Fruit fly (Drosophila melanogaster) whole organism, embryonic: Measurements from ENCODE around the gene PGRP-LF.

Source experiments
- B-H2 ChIP-seq: fragments of 200-800 bp; sonication (Bioruptor generic); optimal IDR thresholded peaks from 2 replicates; lab custom pipeline; 2018; ENCODE audit warnings: missing biosample characterization, mild to moderate bottlenecking, missing genetic modification characterization
- Bgb ChIP-seq: fragments of 200-800 bp; sonication (Bioruptor generic); IDR thresholded peaks from 2 replicates; pipeline ENCODE4 v1.3.6; 2022; ENCODE audit warnings: missing biosample characterization, missing genetic modification characterization; ENCODE audit not compliant: partially characterized antibody
- CG10209 ChIP-seq: fragments of 200-800 bp; sonication (Bioruptor generic); optimal IDR thresholded peaks from 3 replicates; lab custom pipeline; 2017; ENCODE audit warnings: missing biosample characterization, mild to moderate bottlenecking, missing genetic modification characterization, missing genetic modification reagents
- CG11247 ChIP-seq: fragments of 200-800 bp; sonication (Bioruptor generic); IDR thresholded peaks from 2 replicates; pipeline ENCODE4 v1.3.6; 2022; ENCODE audit warnings: missing biosample characterization, missing genetic modification characterization
- CG11560 ChIP-seq: fragments of 200-800 bp; sonication (Bioruptor generic); IDR thresholded peaks from 3 replicates; pipeline ENCODE4 v1.3.6; 2022; ENCODE audit warnings: missing biosample characterization, missing genetic modification characterization
- CG11695 ChIP-seq: fragments of 200-800 bp; sonication (Bioruptor generic); IDR thresholded peaks from 3 replicates; pipeline ENCODE4 v1.3.6; 2022; ENCODE audit warnings: missing biosample characterization, missing genetic modification characterization
- CG13775 ChIP-seq: fragments of 200-800 bp; sonication (Bioruptor generic); optimal IDR thresholded peaks from 3 replicates; lab custom pipeline; 2017; ENCODE audit warnings: missing biosample characterization, mild to moderate bottlenecking, missing genetic modification characterization
- CG1647 ChIP-seq: fragments of 200-800 bp; sonication (Bioruptor generic); optimal IDR thresholded peaks from 3 replicates; lab custom pipeline; 2016; ENCODE audit warnings: missing biosample characterization, missing genetic modification characterization
- CG16815 ChIP-seq: fragments of 200-800 bp; sonication (Bioruptor generic); optimal IDR thresholded peaks from 3 replicates; lab custom pipeline; 2017; ENCODE audit warnings: missing biosample characterization, mild to moderate bottlenecking, missing genetic modification characterization
- CG17359 ChIP-seq: fragments of 200-800 bp; sonication (Bioruptor generic); optimal IDR thresholded peaks from 3 replicates; lab custom pipeline; 2018; ENCODE audit warnings: missing biosample characterization, mild to moderate bottlenecking, missing genetic modification characterization, moderate library complexity
- CG18476 ChIP-seq: fragments of 200-800 bp; sonication (Bioruptor generic); optimal IDR thresholded peaks from 2 replicates; lab custom pipeline; 2016; ENCODE audit warnings: missing biosample characterization, mild to moderate bottlenecking, missing genetic modification characterization
- CG18599 ChIP-seq: fragments of 200-800 bp; sonication (Bioruptor generic); optimal IDR thresholded peaks from 3 replicates; lab custom pipeline; 2017; ENCODE audit warnings: missing biosample characterization, missing genetic modification characterization, mild to moderate bottlenecking, moderate library complexity, missing genetic modification reagents
- CG2129 ChIP-seq: fragments of 200-800 bp; sonication (Bioruptor generic); IDR thresholded peaks from 2 replicates; pipeline ENCODE4 v1.3.6; 2022; ENCODE audit warnings: missing biosample characterization, missing genetic modification characterization; ENCODE audit not compliant: partially characterized antibody
- CG2889 ChIP-seq: fragments of 200-800 bp; sonication (Bioruptor generic); IDR thresholded peaks from 3 replicates; pipeline ENCODE4 v1.3.6; 2022; ENCODE audit warnings: missing biosample characterization, missing genetic modification characterization
- CG30020 ChIP-seq: fragments of 200-800 bp; optimal IDR thresholded peaks from 2 replicates; lab custom pipeline; 2019; ENCODE audit warnings: missing biosample characterization, mild to moderate bottlenecking, missing genetic modification characterization, moderate library complexity
- CG4404 ChIP-seq: fragments of 200-800 bp; sonication (Bioruptor generic); IDR thresholded peaks from 2 replicates; pipeline ENCODE4 v1.3.6; 2022; ENCODE audit warnings: missing biosample characterization, missing genetic modification characterization
- CG6254 ChIP-seq: fragments of 200-800 bp; sonication (Bioruptor generic); optimal IDR thresholded peaks from 3 replicates; lab custom pipeline; 2017; ENCODE audit warnings: mild to moderate bottlenecking, missing biosample characterization, missing genetic modification reagents, missing genetic modification characterization
- CG7357 ChIP-seq: fragments of 200-800 bp; sonication (Bioruptor generic); IDR thresholded peaks from 3 replicates; pipeline ENCODE4 v1.3.6; 2022; ENCODE audit warnings: missing biosample characterization, missing genetic modification characterization
- CG7839 ChIP-seq: fragments of 200-800 bp; sonication (Bioruptor generic); optimal IDR thresholded peaks from 3 replicates; lab custom pipeline; 2018; ENCODE audit warnings: missing biosample characterization, mild to moderate bottlenecking, missing genetic modification characterization, moderate library complexity
- CG8388 ChIP-seq: fragments of 200-800 bp; sonication (Bioruptor generic); optimal IDR thresholded peaks from 2 replicates; lab custom pipeline; 2019; ENCODE audit warnings: missing biosample characterization, mild to moderate bottlenecking, missing genetic modification characterization, moderate library complexity
- CG8924 ChIP-seq: fragments of 200-800 bp; optimal IDR thresholded peaks from 3 replicates; lab custom pipeline; 2019; ENCODE audit warnings: missing biosample characterization, mild to moderate bottlenecking, missing genetic modification characterization, moderate library complexity
- CG9932 ChIP-seq: fragments of 200-800 bp; sonication (Bioruptor generic); IDR thresholded peaks from 2 replicates; pipeline ENCODE4 v1.3.6; 2022; ENCODE audit warnings: missing biosample characterization, missing genetic modification characterization
- CTCF ChIP-seq: fragments of 200-800 bp; sonication (Bioruptor generic); optimal IDR thresholded peaks from 2 replicates; lab custom pipeline; 2017; ENCODE audit warnings: missing biosample characterization, mild to moderate bottlenecking, missing genetic modification characterization, moderate library complexity
- Chrac-16 ChIP-seq: fragments of 200-800 bp; sonication (Bioruptor generic); optimal IDR thresholded peaks from 3 replicates; lab custom pipeline; 2016; ENCODE audit warnings: missing biosample characterization, missing genetic modification characterization
- Dad ChIP-seq: fragments of 200-800 bp; sonication (Bioruptor generic); optimal IDR thresholded peaks from 3 replicates; lab custom pipeline; 2016; ENCODE audit warnings: missing biosample characterization, missing genetic modification characterization
- Dbx ChIP-seq: fragments of 200-800 bp; sonication (Bioruptor generic); IDR thresholded peaks from 3 replicates; pipeline ENCODE4 v1.3.6; 2022; ENCODE audit warnings: missing biosample characterization, missing genetic modification characterization
- Dfd ChIP-seq, 2 experiments: fragments of >200 bp; optimal IDR thresholded peaks; 2 replicates each; lab custom pipeline; 2017; ENCODE audit warnings: missing biosample characterization in 2 of 2, missing genetic modification characterization in 2 of 2
- ERR ChIP-seq: fragments of 200-800 bp; sonication (Bioruptor generic); optimal IDR thresholded peaks from 2 replicates; lab custom pipeline; 2016; ENCODE audit warnings: missing biosample characterization, missing genetic modification characterization
- Eip74EF ChIP-seq, 2 experiments: fragments of 200-800 bp in 1 of 2; fragments of >200 bp in 1 of 2; sonication (Bioruptor generic) in 1 of 2; optimal IDR thresholded peaks; 2 replicates each; lab custom pipeline; 2017 to 2019; ENCODE audit warnings: missing biosample characterization in 2 of 2, missing genetic modification characterization in 2 of 2, mild to moderate bottlenecking in 1 of 2, moderate library complexity in 1 of 2
- Elba2 ChIP-seq: fragments of 200-800 bp; sonication (Bioruptor generic); optimal IDR thresholded peaks from 3 replicates; lab custom pipeline; 2016; ENCODE audit warnings: missing biosample characterization, missing genetic modification characterization
- MBD-R2 ChIP-seq: fragments of 200-800 bp; sonication (Bioruptor generic); IDR thresholded peaks from 2 replicates; pipeline ENCODE4 v1.3.6; 2022; ENCODE audit warnings: missing biosample characterization, missing genetic modification characterization
- Mrtf ChIP-seq: fragments of 200-800 bp; sonication (Bioruptor generic); IDR thresholded peaks from 3 replicates; pipeline ENCODE4 v1.3.6; 2022; ENCODE audit warnings: missing biosample characterization, missing genetic modification characterization
- PHDP ChIP-seq: fragments of 200-800 bp; sonication (Bioruptor generic); optimal IDR thresholded peaks from 3 replicates; lab custom pipeline; 2018; ENCODE audit warnings: missing biosample characterization, mild to moderate bottlenecking, missing genetic modification characterization, moderate library complexity
- Poxn ChIP-seq: fragments of 200-800 bp; sonication (Bioruptor generic); IDR thresholded peaks from 2 replicates; pipeline ENCODE4 v1.3.6; 2022; ENCODE audit warnings: missing biosample characterization, missing genetic modification characterization
- Six4 ChIP-seq: fragments of 200-800 bp; sonication (Bioruptor generic); optimal IDR thresholded peaks from 2 replicates; lab custom pipeline; 2016; ENCODE audit warnings: missing biosample characterization, missing genetic modification characterization
- Sox102F ChIP-seq: fragments of 200-800 bp; sonication (Bioruptor generic); optimal IDR thresholded peaks from 2 replicates; lab custom pipeline; 2018; ENCODE audit warnings: missing biosample characterization, mild to moderate bottlenecking, missing genetic modification characterization, moderate library complexity
- chinmo ChIP-seq: fragments of 200-800 bp; sonication (Bioruptor generic); IDR thresholded peaks from 4 replicates; pipeline ENCODE4 v1.3.6; 2022; ENCODE audit warnings: missing biosample characterization, missing genetic modification characterization; ENCODE audit not compliant: partially characterized antibody
- croc ChIP-seq: fragments of 200-800 bp; sonication (Bioruptor generic); conservative IDR thresholded peaks from 3 replicates; pipeline ENCODE4 v1.3.6; 2022; ENCODE audit warnings: missing biosample characterization, missing genetic modification characterization
- cwo ChIP-seq: fragments of 200-800 bp; sonication (Bioruptor generic); optimal IDR thresholded peaks from 3 replicates; lab custom pipeline; 2017; ENCODE audit warnings: missing biosample characterization, missing genetic modification characterization, mild to moderate bottlenecking, moderate library complexity, missing genetic modification reagents
- dimm ChIP-seq: fragments of 200-800 bp; sonication (Bioruptor generic); IDR thresholded peaks from 2 replicates; pipeline ENCODE4 v1.3.6; 2022; ENCODE audit warnings: missing biosample characterization, missing genetic modification characterization
- grn ChIP-seq: fragments of 200-800 bp; sonication (Bioruptor generic); optimal IDR thresholded peaks from 3 replicates; lab custom pipeline; 2017; ENCODE audit warnings: missing biosample characterization, missing genetic modification characterization
- lov ChIP-seq, 2 experiments: fragments of 200-800 bp in 1 of 2; fragments of >200 bp in 1 of 2; sonication (Bioruptor generic) in 1 of 2; IDR thresholded peaks in 1 of 2; optimal IDR thresholded peaks in 1 of 2; 2 replicates in 1 of 2; 3 replicates in 1 of 2; pipeline versions ENCODE4 v1.3.6 to Lab custom; 2017 to 2022; ENCODE audit warnings: missing biosample characterization in 1 of 2, missing genetic modification characterization in 1 of 2
- luna ChIP-seq: fragments of 200-800 bp; sonication (Bioruptor generic); optimal IDR thresholded peaks from 2 replicates; lab custom pipeline; 2016; ENCODE audit warnings: missing biosample characterization, missing genetic modification characterization
- mam ChIP-seq: fragments of 200-800 bp; sonication (Bioruptor generic); optimal IDR thresholded peaks from 3 replicates; lab custom pipeline; 2016; ENCODE audit warnings: missing biosample characterization, missing genetic modification characterization
- p53 ChIP-seq: fragments of 200-800 bp; sonication (Bioruptor generic); optimal IDR thresholded peaks from 2 replicates; lab custom pipeline; 2016; ENCODE audit warnings: missing biosample characterization, missing genetic modification characterization
- pan ChIP-seq, 4 experiments: fragments of >200 bp in 3 of 4; fragments of 200-800 bp in 1 of 4; sonication (Bioruptor generic) in 1 of 4; optimal IDR thresholded peaks in 3 of 4; IDR thresholded peaks in 1 of 4; 2 replicates each; pipeline versions ENCODE4 v1.3.6 to Lab custom; 2017 to 2022; ENCODE audit warnings: missing biosample characterization in 2 of 4, missing genetic modification characterization in 2 of 4, mixed read lengths in 1 of 4
- pzg ChIP-seq: fragments of 200-800 bp; sonication (Bioruptor generic); optimal IDR thresholded peaks from 3 replicates; lab custom pipeline; 2018; ENCODE audit warnings: missing biosample characterization, mild to moderate bottlenecking, missing genetic modification characterization, moderate library complexity
- repo ChIP-seq: fragments of 200-800 bp; sonication (Bioruptor generic); optimal IDR thresholded peaks from 2 replicates; lab custom pipeline; 2016; ENCODE audit warnings: missing biosample characterization, missing genetic modification characterization
- tup ChIP-seq: fragments of 200-800 bp; sonication (Bioruptor generic); optimal IDR thresholded peaks from 2 replicates; lab custom pipeline; 2016; ENCODE audit warnings: missing biosample characterization, mild to moderate bottlenecking, missing genetic modification characterization, moderate library complexity

PGRP-LF gene

DNA sequence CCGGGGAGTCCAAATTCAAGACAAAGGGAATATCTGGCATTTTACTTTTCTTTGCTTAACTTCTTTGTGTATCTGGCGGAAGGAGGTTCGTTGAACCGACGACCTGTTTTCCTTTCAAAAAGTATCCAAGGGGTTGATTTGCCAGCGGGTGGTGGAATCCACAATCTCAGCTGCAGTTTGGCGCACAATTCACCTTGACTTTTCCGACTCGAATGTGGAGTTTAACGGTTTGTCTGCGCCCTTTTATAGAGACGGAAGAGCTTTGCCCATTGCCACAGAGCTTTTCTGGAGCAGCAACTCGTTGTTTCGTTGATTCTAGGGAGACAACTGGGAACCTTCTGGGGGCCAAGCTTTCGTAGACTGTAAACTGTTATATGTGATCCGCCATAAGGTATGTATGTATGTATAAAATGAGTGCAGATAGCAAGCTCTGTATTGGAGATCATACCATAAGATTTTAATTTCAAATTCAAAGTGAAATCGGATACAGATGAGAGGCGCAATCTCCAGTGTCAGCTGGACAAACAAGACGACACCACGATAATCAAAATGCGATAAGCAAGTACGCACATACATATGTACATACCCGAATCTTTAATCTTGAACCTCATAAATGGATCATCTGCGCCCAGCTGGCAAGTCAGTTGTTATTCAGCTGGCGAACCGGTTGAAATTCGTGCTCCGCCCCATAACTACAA lies 23.0 kb downstream of the PGRP-LF start, which contains the start of the genes Hsp67Bc, CG4456 and Hsp22 (continued):
- no peak for TF ChIP-seq CG2889 (GFP tag; lab: Robert Waterston, UW)
- TF ChIP-seq repo: no peak
- no peak for TF ChIP-seq CG7357 (GFP tag; lab: Robert Waterston, UW)
- no peak for TF ChIP-seq luna (GFP tag; lab: Kevin White, UChicago)
- no peak for TF ChIP-seq CG2129 (GFP tag; lab: Robert Waterston, UW)
- no peak for TF ChIP-seq Eip74EF (GFP tag; optimal IDR thresholded peaks at IDR 0.05; lab: Kevin White, UChicago)
- no peak for TF ChIP-seq PHDP (tag; lab: Kevin White, UChicago)
- TF ChIP-seq dimm (GFP tag; lab: Robert Waterston, UW): no peak
- TF ChIP-seq CG30020 (tag; lab: Kevin White, UChicago): no peak
- no peak for TF ChIP-seq Mrtf
- no peak for TF ChIP-seq pan (optimal IDR thresholded peaks at IDR 0.05; lab: Kevin White, UChicago)
- no peak for TF ChIP-seq pan (GFP tag; optimal IDR thresholded peaks at IDR 0.05 in 1 of 2, IDR thresholded peaks at IDR 0.05 in 1 of 2)
- TF ChIP-seq CG4404: no peak
- TF ChIP-seq CG16815 (GFP tag; lab: Kevin White, UChicago): no peak
- TF ChIP-seq Dfd (GFP tag; optimal IDR thresholded peaks at IDR 0.05; lab: Kevin White, UChicago): no peak
- TF ChIP-seq Dad (GFP tag; lab: Kevin White, UChicago): no peak
- TF ChIP-seq mam (GFP tag; lab: Kevin White, UChicago): no peak
- TF ChIP-seq CG1647: no peak
- peak; percentile 47; the same call in 1 of the 4 replicates for TF ChIP-seq chinmo
- no peak for TF ChIP-seq croc
- peak; percentile 51 for TF ChIP-seq CG18599
- TF ChIP-seq B-H2 (GFP tag; lab: Kevin White, UChicago): no peak
- TF ChIP-seq CG8388 (GFP tag; lab: Kevin White, UChicago): no peak
- no peak for TF ChIP-seq CG11560
- no peak for TF ChIP-seq tup
- TF ChIP-seq cwo (GFP tag; lab: Kevin White, UChicago): no peak
- TF ChIP-seq CG7839 (tag; lab: Kevin White, UChicago): no peak
- no peak for TF ChIP-seq ERR (GFP tag; lab: Kevin White, UChicago)
- no peak for TF ChIP-seq CG9932 (GFP tag; lab: Robert Waterston, UW)
- no peak for TF ChIP-seq Poxn (GFP tag; lab: Robert Waterston, UW)
- no peak for TF ChIP-seq Chrac-16 (GFP tag; lab: Kevin White, UChicago)
- TF ChIP-seq CTCF (GFP tag; lab: Kevin White, UChicago): peak; percentile 5
- TF ChIP-seq Elba2: no peak
- no peak for TF ChIP-seq lov (optimal IDR thresholded peaks at IDR 0.05; lab: Kevin White, UChicago)
- TF ChIP-seq lov (GFP tag; IDR thresholded peaks at IDR 0.05; lab: Robert Waterston, UW): no peak
- TF ChIP-seq CG11247 (GFP tag; lab: Robert Waterston, UW): no peak
- TF ChIP-seq pzg (GFP tag; lab: Kevin White, UChicago): no peak
- peak; percentile 27; the same call in 1 of the 2 replicates for TF ChIP-seq Bgb (GFP tag; lab: Robert Waterston, UW)
- no peak for TF ChIP-seq MBD-R2 (GFP tag; lab: Robert Waterston, UW)
- no peak for TF ChIP-seq CG18476 (GFP tag; lab: Kevin White, UChicago)
- no peak for TF ChIP-seq CG17359 (tag; lab: Kevin White, UChicago)
- TF ChIP-seq CG13775: no peak
- no peak for TF ChIP-seq CG11695 (GFP tag; lab: Robert Waterston, UW)
- no peak for TF ChIP-seq CG10209 (GFP tag; lab: Kevin White, UChicago)
- no peak for TF ChIP-seq p53 (GFP tag; lab: Kevin White, UChicago)
- peak; percentile 81 for TF ChIP-seq grn (GFP tag; lab: Kevin White, UChicago)
- peak; percentile 18 for TF ChIP-seq CG6254
- no peak for TF ChIP-seq Six4
- no peak for TF ChIP-seq Dbx (GFP tag; lab: Robert Waterston, UW)
- TF ChIP-seq Sox102F: no peak
- no peak for TF ChIP-seq CG8924
